Worm (Caenorhabditis elegans) whole organism, mixed stage, embryonic: Measurements from ENCODE around the gene F11C1.7.

ENCODE experiments used
- ces-1 ChIP-seq: fragments of 150-350 bp; optimal IDR thresholded peaks from 2 replicates; lab custom pipeline; 2014; ENCODE audit warnings: missing biosample characterization, missing genetic modification reagents, missing genetic modification characterization
- elt-1 ChIP-seq: sonication (generic microtip); optimal IDR thresholded peaks from 2 replicates; lab custom pipeline; 2017; ENCODE audit warnings: missing genetic modification characterization, mild to moderate bottlenecking, missing compliant biosample characterization, antibody characterized with exemption, moderate library complexity, borderline replicate concordance; ENCODE audit not compliant: insufficient read depth
- elt-3 ChIP-seq: fragments of 150-350 bp; optimal IDR thresholded peaks from 2 replicates; lab custom pipeline; 2014; ENCODE audit warnings: missing biosample characterization, missing genetic modification characterization
- flh-1 ChIP-seq: fragments of 200-800 bp; sonication (Bioruptor generic); optimal IDR thresholded peaks from 2 replicates; lab custom pipeline; 2018; ENCODE audit warnings: mild to moderate bottlenecking, missing genetic modification characterization, moderate library complexity, missing compliant biosample characterization
- lsy-2 ChIP-seq: fragments of 150-350 bp; optimal IDR thresholded peaks from 2 replicates; lab custom pipeline; 2014; ENCODE audit warnings: missing biosample characterization, missing genetic modification characterization
- nhr-237 ChIP-seq: fragments of 150-350 bp; optimal IDR thresholded peaks from 2 replicates; lab custom pipeline; 2014; ENCODE audit warnings: missing biosample characterization, missing genetic modification characterization
- nhr-28 ChIP-seq: fragments of 150-350 bp; optimal IDR thresholded peaks from 2 replicates; lab custom pipeline; 2014; ENCODE audit warnings: missing biosample characterization, missing genetic modification characterization
- sem-2 ChIP-seq: fragments of 200-800 bp; sonication (Bioruptor generic); optimal IDR thresholded peaks from 2 replicates; lab custom pipeline; 2018; ENCODE audit warnings: mild to moderate bottlenecking, missing genetic modification characterization, missing compliant biosample characterization
- snpc-4 ChIP-seq: fragments of 150-350 bp; optimal IDR thresholded peaks from 2 replicates; lab custom pipeline; 2014; ENCODE audit warnings: missing biosample characterization, missing genetic modification characterization
- unc-62 ChIP-seq: fragments of 150-350 bp; optimal IDR thresholded peaks from 2 replicates; lab custom pipeline; 2014; ENCODE audit warnings: missing biosample characterization, missing genetic modification reagents, missing genetic modification characterization
- ztf-11 ChIP-seq: fragments of 150-350 bp; optimal IDR thresholded peaks from 2 replicates; lab custom pipeline; 2014; ENCODE audit warnings: missing biosample characterization, missing genetic modification characterization

- TF ChIP-seq sem-2 (GFP tag; lab: Kevin White, UChicago) (no peak), unc-62 (no peak), flh-1 (GFP tag; lab: Kevin White, UChicago) (no peak), snpc-4 (tag; lab: Kevin White, UChicago) (no peak), nhr-28 (tag; lab: Kevin White, UChicago) (no peak), elt-3 (tag; lab: Kevin White, UChicago) (no peak), ces-1 (GFP tag; lab: Kevin White, UChicago) (no peak), elt-1 (tag; lab: Kevin White, UChicago) (peak; percentile 91), ztf-11 (no peak), lsy-2 (tag; lab: Kevin White, UChicago) (no peak), nhr-237 (no peak)
Observed at ce11 chrX:13004491-13005093, 15.4 kb downstream of the F11C1.7 start.
